Worm (Caenorhabditis elegans): Measurements from ENCODE around the gene M28.8.

DNA sequence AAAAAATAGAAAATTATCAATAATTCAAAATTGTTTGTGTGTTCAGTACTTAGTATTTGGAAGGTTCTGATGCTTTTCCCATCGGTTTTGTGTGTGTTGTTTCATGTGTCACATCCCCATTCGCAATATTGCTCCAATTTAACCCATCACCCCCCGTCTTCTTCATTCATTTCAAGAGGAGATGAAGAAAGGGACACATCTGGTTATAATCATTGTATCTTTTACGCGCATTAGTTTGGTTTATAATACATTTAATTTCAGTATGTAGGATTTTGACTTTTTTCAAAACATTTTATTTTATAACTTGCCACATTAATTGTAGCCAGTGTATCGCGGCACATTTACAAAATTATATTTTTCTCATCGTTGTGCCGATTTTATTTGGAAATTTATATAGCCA, 52.1 kb downstream of the M28.8 start:
- TF ChIP-seq med-1 (GFP tag; optimal IDR thresholded peaks at IDR 0.05; ENCODE audit: insufficient read depth) = no peak
- no peak for TF ChIP-seq T22C8.4 (GFP tag; IDR thresholded peaks at IDR 0.05)
- TF ChIP-seq klf-2 (GFP tag; conservative IDR thresholded peaks at IDR 0.05) = no peak
- TF ChIP-seq ztf-23 (GFP tag; IDR thresholded peaks at IDR 0.05) = no peak
- no peak for TF ChIP-seq tab-1 (GFP tag; IDR thresholded peaks at IDR 0.05)
- no peak for TF ChIP-seq cog-1 (tag; optimal IDR thresholded peaks at IDR 0.05)
